Worm (Caenorhabditis elegans) whole organism, L4/young adult: ENCODE data around the gene sdz-31.

Experiments
- dao-5 ChIP-seq: sonication (generic microtip); optimal IDR thresholded peaks from 2 replicates; lab custom pipeline; 2016; ENCODE audit warnings: missing genotype, missing genetic modification characterization, moderate library complexity, missing compliant biosample characterization
- him-1 ChIP-seq: sonication (generic microtip); optimal IDR thresholded peaks from 2 replicates; lab custom pipeline; 2016; ENCODE audit warnings: missing genotype, missing genetic modification reagents, missing genetic modification characterization, missing compliant biosample characterization

DNA sequence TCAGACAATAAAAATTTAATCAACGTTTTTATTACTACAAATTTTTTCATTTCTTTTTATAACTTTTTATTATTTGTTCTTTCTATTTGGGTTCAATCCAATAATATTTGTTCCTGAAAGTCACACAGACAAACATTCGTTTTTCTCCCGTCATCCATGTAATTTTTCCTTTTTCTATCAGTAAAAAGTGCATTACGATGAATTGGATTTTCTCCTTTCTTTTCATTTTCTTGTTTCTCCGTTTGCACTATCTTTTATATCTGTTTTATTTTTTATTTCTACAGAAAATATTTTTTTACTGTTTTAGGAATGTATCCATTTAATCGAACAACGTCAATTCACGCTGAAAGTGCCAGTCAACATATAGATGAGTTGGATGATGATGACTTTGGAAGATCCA is 19.3 kb downstream of the sdz-31 start, which contains the start of gene egl-47:
- TF ChIP-seq him-1 (tag; lab: Kevin White, UChicago) (no peak), dao-5 (no peak)
